Worm (Caenorhabditis elegans): ENCODE results near the gene srsx-8.

DNA sequence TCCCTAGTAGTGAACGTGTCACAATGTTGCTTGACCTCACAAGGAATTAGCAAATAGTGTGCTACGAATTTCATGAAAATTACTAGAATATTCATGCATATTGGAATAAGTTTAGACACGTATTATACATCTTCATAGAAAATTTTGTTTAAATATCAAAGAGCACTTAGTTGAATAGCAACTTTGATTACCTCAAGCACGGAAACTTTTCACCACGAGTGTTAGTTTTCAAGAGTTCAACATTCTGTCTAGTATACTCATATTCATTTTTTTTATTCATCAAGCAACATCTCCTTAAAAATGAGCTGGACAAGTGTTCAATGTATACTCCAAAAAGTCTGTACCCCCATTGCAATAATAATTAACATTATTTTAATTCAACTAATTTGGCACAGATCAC, 30.4 kb downstream of the srsx-8 start, which contains the start of gene str-243:
- TF ChIP-seq pha-4 (GFP tag; IDR thresholded peaks at IDR 0.05) (no peak), pha-4 (tag; optimal IDR thresholded peaks at IDR 0.05) (no peak), nhr-76 (tag; optimal IDR thresholded peaks at IDR 0.05) (no peak), lsy-2 (tag; optimal IDR thresholded peaks at IDR 0.05) (no peak), snpc-4 (tag; optimal IDR thresholded peaks at IDR 0.05) (no peak), unc-130 (GFP tag; optimal IDR thresholded peaks at IDR 0.05) (no peak), dpl-1 (GFP tag; optimal IDR thresholded peaks at IDR 0.05) (no peak)
